Worm (Caenorhabditis elegans): ENCODE data around the gene hpo-19.

hpo-19 gene

ce11 chrV:6464765-6465164 lies 28.3 kb downstream of the hpo-19 start, which contains the start of gene unc-83:
unc-83 (plus strand) TSS chrV:6465065.
- no peak for TF ChIP-seq unc-62 (GFP tag; optimal IDR thresholded peaks at IDR 0.05)

- TF ChIP-seq unc-62 (GFP tag; optimal IDR thresholded peaks at IDR 0.05) = no peak
Observed at ce11 chrV:6467676-6468075, 31.2 kb downstream of the hpo-19 start.

ce11 chrV:6471208-6471607 lies 34.8 kb downstream of the hpo-19 start:
- no peak for TF ChIP-seq unc-62 (GFP tag; optimal IDR thresholded peaks at IDR 0.05)

ce11 chrV:6476026-6476425 lies 39.6 kb downstream of the hpo-19 start:
- no peak for TF ChIP-seq unc-62 (GFP tag; optimal IDR thresholded peaks at IDR 0.05)

ce11 chrV:6485109-6485508 lies 48.7 kb downstream of the hpo-19 start:
- TF ChIP-seq unc-62 (GFP tag; optimal IDR thresholded peaks at IDR 0.05) = no peak

All from whole organism, dauer.